Fruit fly (Drosophila melanogaster) whole organism, embryonic: ENCODE data around the gene Cwc25.

Experiments used
- Atf6 ChIP-seq: fragments of 200-800 bp; sonication (Bioruptor generic); IDR thresholded peaks from 2 replicates; pipeline ENCODE4 v1.3.6; 2022; ENCODE audit warnings: missing biosample characterization, missing genetic modification characterization
- Bgb ChIP-seq: fragments of 200-800 bp; sonication (Bioruptor generic); IDR thresholded peaks from 2 replicates; pipeline ENCODE4 v1.3.6; 2022; ENCODE audit warnings: missing biosample characterization, missing genetic modification characterization; ENCODE audit not compliant: partially characterized antibody
- CG10209 ChIP-seq: fragments of 200-800 bp; sonication (Bioruptor generic); optimal IDR thresholded peaks from 3 replicates; lab custom pipeline; 2017; ENCODE audit warnings: missing biosample characterization, mild to moderate bottlenecking, missing genetic modification characterization, missing genetic modification reagents
- CG10274 ChIP-seq: fragments of 200-800 bp; sonication (Bioruptor generic); optimal IDR thresholded peaks from 3 replicates; lab custom pipeline; 2017; ENCODE audit warnings: missing biosample characterization, mild to moderate bottlenecking, missing genetic modification characterization
- CG10321 ChIP-seq: fragments of 200-800 bp; sonication (Bioruptor generic); IDR thresholded peaks from 2 replicates; pipeline ENCODE4 v1.3.6; 2022; ENCODE audit warnings: missing biosample characterization, missing genetic modification characterization
- CG10654 ChIP-seq: fragments of 200-800 bp; sonication (Bioruptor generic); optimal IDR thresholded peaks from 2 replicates; lab custom pipeline; 2016; ENCODE audit warnings: missing biosample characterization, missing genetic modification characterization
- CG11093 ChIP-seq: fragments of 200-800 bp; sonication (Bioruptor generic); IDR thresholded peaks from 3 replicates; pipeline ENCODE4 v1.3.6; 2022; ENCODE audit warnings: missing biosample characterization, missing genetic modification characterization
- CG13296 ChIP-seq: fragments of 200-800 bp; sonication (Bioruptor generic); optimal IDR thresholded peaks from 3 replicates; lab custom pipeline; 2018; ENCODE audit warnings: missing biosample characterization, mild to moderate bottlenecking, missing genetic modification characterization
- CG14860 ChIP-seq: fragments of 200-800 bp; sonication (Bioruptor generic); IDR thresholded peaks from 3 replicates; pipeline ENCODE4 v1.3.6; 2022; ENCODE audit warnings: missing biosample characterization, missing genetic modification characterization; ENCODE audit not compliant: partially characterized antibody
- CG16815 ChIP-seq: fragments of 200-800 bp; sonication (Bioruptor generic); optimal IDR thresholded peaks from 3 replicates; lab custom pipeline; 2017; ENCODE audit warnings: missing biosample characterization, mild to moderate bottlenecking, missing genetic modification characterization
- CG17186 ChIP-seq: fragments of 200-800 bp; sonication (Bioruptor generic); optimal IDR thresholded peaks from 3 replicates; lab custom pipeline; 2017; ENCODE audit warnings: missing biosample characterization, missing genetic modification reagents, missing genetic modification characterization
- CG17361 ChIP-seq: fragments of 200-800 bp; sonication (Bioruptor generic); IDR thresholded peaks from 3 replicates; pipeline ENCODE4 v1.3.6; 2022; ENCODE audit warnings: missing biosample characterization, missing genetic modification characterization
- CG1792 ChIP-seq: fragments of 200-800 bp; sonication (Bioruptor generic); optimal IDR thresholded peaks from 2 replicates; lab custom pipeline; 2016; ENCODE audit warnings: missing biosample characterization, missing genetic modification characterization
- CG31441 ChIP-seq: fragments of 200-800 bp; sonication (Bioruptor generic); IDR thresholded peaks from 2 replicates; pipeline ENCODE4 v1.3.6; 2022; ENCODE audit warnings: missing biosample characterization, missing genetic modification characterization
- CG34376 ChIP-seq: fragments of 200-800 bp; sonication (Bioruptor generic); optimal IDR thresholded peaks from 2 replicates; lab custom pipeline; 2018; ENCODE audit warnings: missing biosample characterization, mild to moderate bottlenecking, missing genetic modification characterization
- CG4730 ChIP-seq: fragments of 200-800 bp; sonication (Bioruptor generic); IDR thresholded peaks from 2 replicates; pipeline ENCODE4 v1.3.6; 2022; ENCODE audit warnings: missing biosample characterization, missing genetic modification characterization
- CG6254 ChIP-seq: fragments of 200-800 bp; sonication (Bioruptor generic); optimal IDR thresholded peaks from 3 replicates; lab custom pipeline; 2017; ENCODE audit warnings: mild to moderate bottlenecking, missing biosample characterization, missing genetic modification reagents, missing genetic modification characterization
- CkIIα-i1 ChIP-seq: fragments of 200-800 bp; sonication (Bioruptor generic); IDR thresholded peaks from 2 replicates; pipeline ENCODE4 v1.3.6; 2022; ENCODE audit warnings: missing biosample characterization, missing genetic modification characterization
- Dip3 ChIP-seq: fragments of 200-800 bp; sonication (Bioruptor generic); optimal IDR thresholded peaks from 3 replicates; lab custom pipeline; 2016; ENCODE audit warnings: missing biosample characterization, missing genetic modification characterization
- Drgx ChIP-seq: fragments of 200-800 bp; sonication (Bioruptor generic); IDR thresholded peaks from 2 replicates; pipeline ENCODE4 v1.3.6; 2022; ENCODE audit warnings: missing biosample characterization, missing genetic modification characterization
- Eip74EF ChIP-seq, 2 experiments: fragments of 200-800 bp in 1 of 2; fragments of >200 bp in 1 of 2; sonication (Bioruptor generic) in 1 of 2; optimal IDR thresholded peaks; 2 replicates each; lab custom pipeline; 2017 to 2019; ENCODE audit warnings: missing biosample characterization in 2 of 2, missing genetic modification characterization in 2 of 2, mild to moderate bottlenecking in 1 of 2, moderate library complexity in 1 of 2
- Elba2 ChIP-seq: fragments of 200-800 bp; sonication (Bioruptor generic); optimal IDR thresholded peaks from 3 replicates; lab custom pipeline; 2016; ENCODE audit warnings: missing biosample characterization, missing genetic modification characterization
- Fer2 ChIP-seq: fragments of 200-800 bp; sonication (Bioruptor generic); optimal IDR thresholded peaks from 2 replicates; lab custom pipeline; 2018; ENCODE audit warnings: missing biosample characterization, mild to moderate bottlenecking, missing genetic modification characterization, moderate library complexity
- NFAT ChIP-seq: fragments of 200-800 bp; sonication (Bioruptor generic); IDR thresholded peaks from 2 replicates; pipeline ENCODE4 v1.3.6; 2022; ENCODE audit warnings: missing biosample characterization, missing genetic modification characterization
- Nf-YA ChIP-seq: fragments of 200-800 bp; sonication (Bioruptor generic); IDR thresholded peaks from 2 replicates; pipeline ENCODE4 v1.3.6; 2022; ENCODE audit warnings: missing biosample characterization, missing genetic modification characterization
- PHDP ChIP-seq: fragments of 200-800 bp; sonication (Bioruptor generic); optimal IDR thresholded peaks from 3 replicates; lab custom pipeline; 2018; ENCODE audit warnings: missing biosample characterization, mild to moderate bottlenecking, missing genetic modification characterization, moderate library complexity
- Poxn ChIP-seq: fragments of 200-800 bp; sonication (Bioruptor generic); IDR thresholded peaks from 2 replicates; pipeline ENCODE4 v1.3.6; 2022; ENCODE audit warnings: missing biosample characterization, missing genetic modification characterization
- Six4 ChIP-seq: fragments of 200-800 bp; sonication (Bioruptor generic); optimal IDR thresholded peaks from 2 replicates; lab custom pipeline; 2016; ENCODE audit warnings: missing biosample characterization, missing genetic modification characterization
- Sox100B ChIP-seq: fragments of 200-800 bp; sonication (Bioruptor generic); optimal IDR thresholded peaks from 3 replicates; lab custom pipeline; 2018; ENCODE audit warnings: missing biosample characterization, mild to moderate bottlenecking, missing genetic modification characterization
- Taf1 ChIP-seq: fragments of 200-800 bp; sonication (Bioruptor generic); IDR thresholded peaks from 2 replicates; pipeline ENCODE4 v1.3.6; 2022; ENCODE audit warnings: missing biosample characterization, missing genetic modification characterization
- ase ChIP-seq: fragments of 200-800 bp; sonication (Bioruptor generic); IDR thresholded peaks from 3 replicates; pipeline ENCODE4 v1.3.6; 2022; ENCODE audit warnings: missing biosample characterization, missing genetic modification characterization
- ci ChIP-seq: fragments of 200-800 bp; sonication (Bioruptor generic); IDR thresholded peaks from 3 replicates; pipeline ENCODE4 v1.3.6; 2022; ENCODE audit warnings: missing biosample characterization, missing genetic modification characterization
- dm ChIP-seq: fragments of 200-800 bp; sonication (Bioruptor generic); optimal IDR thresholded peaks from 3 replicates; lab custom pipeline; 2016; ENCODE audit warnings: missing biosample characterization, missing genetic modification characterization
- emc ChIP-seq: fragments of 200-800 bp; sonication (Bioruptor generic); optimal IDR thresholded peaks from 2 replicates; lab custom pipeline; 2016; ENCODE audit warnings: missing biosample characterization, missing genetic modification characterization
- eve ChIP-seq, 2 experiments: fragments of >200 bp; optimal IDR thresholded peaks; 2 replicates each; lab custom pipeline; 2017; ENCODE audit warnings: missing biosample characterization in 2 of 2, missing genetic modification characterization in 2 of 2
- exex ChIP-seq: fragments of 200-800 bp; sonication (Bioruptor generic); optimal IDR thresholded peaks from 4 replicates; lab custom pipeline; 2018; ENCODE audit warnings: missing biosample characterization, mild to moderate bottlenecking, missing genetic modification characterization, moderate library complexity
- grau ChIP-seq: fragments of 200-800 bp; optimal IDR thresholded peaks from 3 replicates; lab custom pipeline; 2019; ENCODE audit warnings: missing biosample characterization, mild to moderate bottlenecking, missing genetic modification characterization, moderate library complexity
- maf-S ChIP-seq: fragments of 200-800 bp; sonication (Bioruptor generic); optimal IDR thresholded peaks from 2 replicates; lab custom pipeline; 2016; ENCODE audit warnings: missing biosample characterization, missing genetic modification characterization
- mam ChIP-seq: fragments of 200-800 bp; sonication (Bioruptor generic); optimal IDR thresholded peaks from 3 replicates; lab custom pipeline; 2016; ENCODE audit warnings: missing biosample characterization, missing genetic modification characterization
- nau ChIP-seq: fragments of 200-800 bp; sonication (Bioruptor generic); optimal IDR thresholded peaks from 3 replicates; lab custom pipeline; 2017; ENCODE audit warnings: missing biosample characterization, mild to moderate bottlenecking, missing genetic modification characterization, missing genetic modification reagents
- oc ChIP-seq: fragments of 200-800 bp; sonication (Bioruptor generic); optimal IDR thresholded peaks from 2 replicates; lab custom pipeline; 2018; ENCODE audit warnings: missing biosample characterization, mild to moderate bottlenecking, missing genetic modification characterization, moderate library complexity
- pb ChIP-seq: fragments of 200-800 bp; sonication (Bioruptor generic); optimal IDR thresholded peaks from 3 replicates; lab custom pipeline; 2016; ENCODE audit warnings: missing biosample characterization, missing genetic modification characterization
- pum ChIP-seq: fragments of 200-800 bp; sonication (Bioruptor generic); optimal IDR thresholded peaks from 2 replicates; lab custom pipeline; 2016; ENCODE audit warnings: missing biosample characterization, missing genetic modification characterization
- sisA ChIP-seq: fragments of 200-800 bp; sonication (Bioruptor generic); IDR thresholded peaks from 2 replicates; pipeline ENCODE4 v1.3.6; 2022; ENCODE audit warnings: missing biosample characterization, missing genetic modification characterization
- sob ChIP-seq: fragments of 200-800 bp; sonication (Bioruptor generic); IDR thresholded peaks from 2 replicates; pipeline ENCODE4 v1.3.6; 2022; ENCODE audit warnings: missing biosample characterization, missing genetic modification characterization
- stwl ChIP-seq: fragments of 200-800 bp; sonication (Bioruptor generic); optimal IDR thresholded peaks from 3 replicates; lab custom pipeline; 2018; ENCODE audit warnings: missing biosample characterization, mild to moderate bottlenecking, missing genetic modification characterization, moderate library complexity
- usp ChIP-seq: fragments of >200 bp; optimal IDR thresholded peaks from 2 replicates; lab custom pipeline; 2017; ENCODE audit warnings: missing biosample characterization, missing genetic modification characterization
- wor ChIP-seq: fragments of 200-800 bp; sonication (Bioruptor generic); IDR thresholded peaks from 2 replicates; pipeline ENCODE4 v1.3.6; 2022; ENCODE audit warnings: missing biosample characterization, missing genetic modification characterization
- z ChIP-seq: fragments of 200-800 bp; sonication (Bioruptor generic); IDR thresholded peaks from 3 replicates; pipeline ENCODE4 v1.3.6; 2022; ENCODE audit warnings: missing biosample characterization, missing genetic modification characterization
- zf30C ChIP-seq: fragments of 200-800 bp; sonication (Bioruptor generic); optimal IDR thresholded peaks from 3 replicates; lab custom pipeline; 2018; ENCODE audit warnings: missing biosample characterization, mild to moderate bottlenecking, missing genetic modification characterization

Gene Cwc25

DNA sequence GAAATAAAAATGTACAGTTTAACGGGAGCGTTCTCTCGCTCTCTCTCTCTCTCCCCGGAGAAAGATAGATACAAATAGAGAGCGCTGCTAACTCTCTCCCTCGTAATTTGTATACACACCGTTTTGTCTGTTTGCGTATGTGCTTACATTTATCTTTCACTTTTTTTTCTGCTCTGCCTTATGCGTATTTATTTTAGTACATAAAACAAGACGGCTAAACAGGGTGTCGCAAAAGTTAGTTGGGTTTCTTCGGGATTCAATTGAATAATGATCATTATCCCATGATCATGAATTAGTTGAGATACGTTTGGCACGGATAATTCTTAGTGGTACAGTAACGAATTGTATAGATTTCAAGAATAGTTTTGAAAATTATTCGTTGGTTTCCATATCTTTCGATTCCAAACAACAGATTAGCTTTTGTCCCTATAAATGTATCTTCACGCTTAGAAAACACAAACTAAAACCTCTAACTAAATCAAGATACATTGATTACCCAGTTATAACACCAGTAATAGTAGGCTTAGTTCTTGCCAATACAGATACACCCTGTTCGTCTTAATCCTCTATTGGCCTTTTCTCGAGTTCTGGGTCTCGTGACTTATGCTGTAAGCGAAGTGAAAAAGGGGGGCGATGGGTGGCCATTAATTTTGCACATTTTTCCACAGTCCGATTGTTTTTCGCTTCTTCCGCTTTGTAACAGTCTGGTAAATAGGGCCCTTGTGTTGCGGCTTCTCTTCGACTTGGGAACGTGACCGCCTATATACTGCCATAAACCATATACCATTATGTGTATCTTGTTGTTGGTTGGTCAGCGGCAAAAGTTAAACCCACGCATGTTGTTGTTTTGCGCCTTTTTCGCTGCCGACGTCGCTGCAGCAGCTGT, 9.8 kb downstream of the Cwc25 start (continued):
- TF ChIP-seq Eip74EF (GFP tag; optimal IDR thresholded peaks at IDR 0.05; lab: Kevin White, UChicago) (peak in 1 of 2 experiments; percentile 67), Atf6 (no peak), emc (peak; percentile 62), Nf-YA (no peak), CkIIα-i1 (no peak), Taf1 (no peak), oc (tag; lab: Kevin White, UChicago) (peak; percentile 85), z (GFP tag; lab: Robert Waterston, UW) (no peak), mam (peak; percentile 79), CG1792 (GFP tag; lab: Kevin White, UChicago) (peak; percentile 59), CG10654 (GFP tag; lab: Kevin White, UChicago) (peak; percentile 57), CG31441 (GFP tag; lab: Robert Waterston, UW) (no peak), Elba2 (no peak), grau (tag; lab: Kevin White, UChicago) (peak; percentile 86), sob (GFP tag; lab: Robert Waterston, UW) (no peak), CG34376 (GFP tag; lab: Kevin White, UChicago) (peak; percentile 78), Dip3 (peak; percentile 77), Drgx (GFP tag; lab: Robert Waterston, UW) (no peak), zf30C (GFP tag; lab: Kevin White, UChicago) (no peak), CG11093 (no peak), CG14860 (GFP tag; lab: Robert Waterston, UW) (no peak), maf-S (GFP tag; lab: Kevin White, UChicago) (peak; percentile 14), CG17361 (no peak), sisA (GFP tag; lab: Robert Waterston, UW) (no peak), Poxn (GFP tag; lab: Robert Waterston, UW) (no peak), ci (GFP tag; lab: Robert Waterston, UW) (no peak), pb (peak; percentile 70), NFAT (GFP tag; lab: Robert Waterston, UW) (no peak), pum (peak; percentile 61), stwl (tag; lab: Kevin White, UChicago) (no peak), dm (GFP tag; lab: Kevin White, UChicago) (peak; percentile 58), CG10209 (GFP tag; lab: Kevin White, UChicago) (peak; percentile 81), CG10274 (GFP tag; lab: Kevin White, UChicago) (peak; percentile 57), CG13296 (GFP tag; lab: Kevin White, UChicago) (peak; percentile 86), Six4 (GFP tag; lab: Kevin White, UChicago) (peak; percentile 53), PHDP (peak; percentile 86), CG16815 (GFP tag; lab: Kevin White, UChicago) (peak; percentile 41), ase (GFP tag; lab: Robert Waterston, UW) (no peak), wor (GFP tag; lab: Robert Waterston, UW) (no peak), usp (GFP tag; lab: Kevin White, UChicago) (no peak), Bgb (no peak), CG17186 (GFP tag; lab: Kevin White, UChicago) (peak; percentile 36), CG6254 (peak; percentile 89), CG10321 (GFP tag; lab: Robert Waterston, UW) (no peak), Fer2 (tag; lab: Kevin White, UChicago) (peak; percentile 73), nau (GFP tag; lab: Kevin White, UChicago) (peak; percentile 87), CG4730 (no peak), Sox100B (GFP tag; lab: Kevin White, UChicago) (peak; percentile 91), exex (peak; percentile 34), eve (GFP tag; optimal IDR thresholded peaks at IDR 0.05; lab: Kevin White, UChicago) (no peak)
